Fruit fly (Drosophila melanogaster) whole organism, wandering third instar larva: ENCODE data around the gene CG15160.
A peak's percentile ranks its signal among the peaks of the same experiment; 100 is the strongest.

Experiments used
- Abd-B ChIP-seq: fragments of >200 bp; optimal IDR thresholded peaks from 2 replicates; lab custom pipeline; 2017; ENCODE audit warnings: missing biosample characterization, missing genetic modification characterization
- CG32264 ChIP-seq: fragments of 200-800 bp; sonication (Bioruptor generic); optimal IDR thresholded peaks from 2 replicates; lab custom pipeline; 2016; ENCODE audit warnings: missing biosample characterization, missing genetic modification characterization
- CG9705 ChIP-seq: fragments of 200-800 bp; sonication (Bioruptor generic); optimal IDR thresholded peaks from 2 replicates; lab custom pipeline; 2018; ENCODE audit warnings: missing biosample characterization, mild to moderate bottlenecking, missing genetic modification characterization
- CrebA ChIP-seq: fragments of 200-800 bp; sonication (Bioruptor generic); optimal IDR thresholded peaks from 2 replicates; lab custom pipeline; 2016; ENCODE audit warnings: missing biosample characterization, mild to moderate bottlenecking, missing genetic modification characterization, borderline replicate concordance
- Dfd ChIP-seq: fragments of >200 bp; optimal IDR thresholded peaks from 2 replicates; lab custom pipeline; 2017; ENCODE audit warnings: missing biosample characterization, missing genetic modification characterization
- Dif ChIP-seq: fragments of 200-275, 200-300 bp; sonication (Bioruptor generic); optimal IDR thresholded peaks from 2 replicates; lab custom pipeline; 2018; ENCODE audit warnings: missing biosample characterization, missing genetic modification characterization; ENCODE audit not compliant: partially characterized antibody
- GATAd ChIP-seq: sonication (Bioruptor generic); optimal IDR thresholded peaks from 2 replicates; lab custom pipeline; 2016; ENCODE audit warnings: missing biosample characterization, missing genetic modification characterization
- HLH106 ChIP-seq: fragments of 200-800 bp; optimal IDR thresholded peaks from 3 replicates; lab custom pipeline; 2019; ENCODE audit warnings: missing biosample characterization, mild to moderate bottlenecking, missing genetic modification characterization, moderate library complexity
- Hnf4 ChIP-seq: fragments of 200-800 bp; sonication (Bioruptor generic); optimal IDR thresholded peaks from 2 replicates; lab custom pipeline; 2016; ENCODE audit warnings: missing biosample characterization, mild to moderate bottlenecking, missing genetic modification characterization
- Hr78 ChIP-seq: fragments of >200 bp; optimal IDR thresholded peaks from 2 replicates; lab custom pipeline; 2017; ENCODE audit warnings: missing biosample characterization, missing genetic modification characterization
- Hr83 ChIP-seq: fragments of 200-300 bp; sonication (Bioruptor generic); optimal IDR thresholded peaks from 2 replicates; lab custom pipeline; 2016; ENCODE audit warnings: missing biosample characterization, mild to moderate bottlenecking, missing genetic modification characterization, moderate library complexity; ENCODE audit not compliant: poor library complexity, severe bottlenecking
- Jra ChIP-seq: sonication (Bioruptor generic); optimal IDR thresholded peaks from 2 replicates; lab custom pipeline; 2016; ENCODE audit warnings: missing biosample characterization, missing genetic modification characterization
- Mio ChIP-seq: sonication (Bioruptor generic); optimal IDR thresholded peaks from 2 replicates; lab custom pipeline; 2016; ENCODE audit warnings: missing biosample characterization, missing genetic modification characterization
- Myc ChIP-seq: fragments of >200 bp; optimal IDR thresholded peaks from 2 replicates; lab custom pipeline; 2017
- N ChIP-seq: fragments of >200 bp; optimal IDR thresholded peaks from 2 replicates; lab custom pipeline; 2018; ENCODE audit warnings: missing biosample characterization, missing external identifiers, missing genetic modification characterization
- OdsH ChIP-seq: fragments of 200-800 bp; sonication (Bioruptor generic); optimal IDR thresholded peaks from 2 replicates; lab custom pipeline; 2016; ENCODE audit warnings: missing biosample characterization, mild to moderate bottlenecking, missing genetic modification characterization
- Rel ChIP-seq, 2 experiments: fragments of 200-800 bp; sonication (Bioruptor generic) in 1 of 2; optimal IDR thresholded peaks; 2 replicates in 1 of 2; 3 replicates in 1 of 2; lab custom pipeline; 2016 to 2019; ENCODE audit warnings: mild to moderate bottlenecking in 2 of 2, missing biosample characterization in 2 of 2, missing genetic modification characterization in 2 of 2, moderate library complexity in 1 of 2
- Sp1 ChIP-seq: fragments of 200-800 bp; sonication (Bioruptor generic); optimal IDR thresholded peaks from 3 replicates; lab custom pipeline; 2019; ENCODE audit warnings: missing biosample characterization, mild to moderate bottlenecking, missing genetic modification characterization, moderate library complexity
- Vsx2 ChIP-seq: fragments of 200-300, 225-300 bp; sonication (Bioruptor generic); optimal IDR thresholded peaks from 2 replicates; lab custom pipeline; 2018; ENCODE audit warnings: missing biosample characterization, missing genetic modification characterization; ENCODE audit not compliant: partially characterized antibody
- br ChIP-seq: fragments of 200-800 bp; sonication (Bioruptor generic); optimal IDR thresholded peaks from 2 replicates; lab custom pipeline; 2016; ENCODE audit warnings: missing biosample characterization, missing genetic modification characterization
- brk ChIP-seq: fragments of 200-800 bp; sonication (Bioruptor generic); optimal IDR thresholded peaks from 2 replicates; lab custom pipeline; 2016; ENCODE audit warnings: missing biosample characterization, mild to moderate bottlenecking, missing genetic modification characterization
- dl ChIP-seq, 2 experiments: fragments of 175-275, 200-275 bp in 1 of 2; fragments of 200-275 bp in 1 of 2; sonication (Bioruptor generic); optimal IDR thresholded peaks; lab custom pipeline; 2018; ENCODE audit warnings: mild to moderate bottlenecking in 2 of 2, missing biosample characterization in 2 of 2, missing genetic modification characterization in 2 of 2, moderate library complexity in 2 of 2; ENCODE audit not compliant: partially characterized antibody in 2 of 2, insufficient read depth in 1 of 2
- dmrt93B ChIP-seq: fragments of 200-800 bp; sonication (Bioruptor generic); optimal IDR thresholded peaks from 2 replicates; lab custom pipeline; 2018; ENCODE audit warnings: missing biosample characterization, mild to moderate bottlenecking, missing genetic modification characterization
- dsf ChIP-seq: sonication (Bioruptor generic); optimal IDR thresholded peaks from 2 replicates; lab custom pipeline; 2016; ENCODE audit warnings: missing biosample characterization, missing genetic modification characterization, borderline replicate concordance
- ey ChIP-seq: fragments of 200-800 bp; sonication (Bioruptor generic); optimal IDR thresholded peaks from 2 replicates; lab custom pipeline; 2016; ENCODE audit warnings: missing biosample characterization, missing genetic modification characterization
- foxo ChIP-seq, 2 experiments: fragments of 200-800 bp; sonication (Bioruptor generic); optimal IDR thresholded peaks; 2 replicates in 1 of 2; 3 replicates in 1 of 2; lab custom pipeline; 2016 to 2017; ENCODE audit warnings: missing biosample characterization in 2 of 2, missing genetic modification characterization in 2 of 2
- fru ChIP-seq: fragments of 200-800 bp; sonication (Bioruptor generic); optimal IDR thresholded peaks from 3 replicates; lab custom pipeline; 2016; ENCODE audit warnings: missing biosample characterization, mild to moderate bottlenecking, missing genetic modification characterization
- h ChIP-seq: fragments of 200-800 bp; sonication (Bioruptor generic); optimal IDR thresholded peaks from 3 replicates; lab custom pipeline; 2016; ENCODE audit warnings: missing biosample characterization, mild to moderate bottlenecking, missing genetic modification characterization
- jim ChIP-seq: fragments of 175-275, 200-325 bp; sonication (Bioruptor generic); optimal IDR thresholded peaks from 2 replicates; lab custom pipeline; 2016; ENCODE audit warnings: missing biosample characterization, mild to moderate bottlenecking, missing genetic modification characterization
- lola ChIP-seq: fragments of >200 bp; optimal IDR thresholded peaks from 2 replicates; lab custom pipeline; 2017; ENCODE audit warnings: missing biosample characterization, missing genetic modification characterization
- pan ChIP-seq: fragments of >200 bp; optimal IDR thresholded peaks from 2 replicates; lab custom pipeline; 2017
- psq ChIP-seq: fragments of 200-800 bp; sonication (Bioruptor generic); optimal IDR thresholded peaks from 3 replicates; lab custom pipeline; 2017; ENCODE audit warnings: missing biosample characterization, mild to moderate bottlenecking, missing genetic modification characterization, moderate library complexity
- rgr ChIP-seq: fragments of 200-800 bp; sonication (Bioruptor generic); optimal IDR thresholded peaks from 3 replicates; lab custom pipeline; 2016; ENCODE audit warnings: missing biosample characterization, mild to moderate bottlenecking, missing genetic modification characterization
- sage ChIP-seq: fragments of 200-800 bp; sonication (Bioruptor generic); optimal IDR thresholded peaks from 2 replicates; lab custom pipeline; 2016; ENCODE audit warnings: missing biosample characterization, mild to moderate bottlenecking, missing genetic modification characterization
- sv ChIP-seq: fragments of 200-800 bp; sonication (Bioruptor generic); optimal IDR thresholded peaks from 3 replicates; lab custom pipeline; 2016; ENCODE audit warnings: missing biosample characterization, missing genetic modification characterization
- tai ChIP-seq: sonication (Bioruptor generic); optimal IDR thresholded peaks from 2 replicates; lab custom pipeline; 2016; ENCODE audit warnings: missing biosample characterization, missing genetic modification characterization
- usp ChIP-seq: fragments of >200 bp; optimal IDR thresholded peaks from 2 replicates; lab custom pipeline; 2017; ENCODE audit warnings: missing biosample characterization, missing genetic modification characterization
- woc ChIP-seq: sonication (Bioruptor generic); optimal IDR thresholded peaks from 2 replicates; lab custom pipeline; 2016; ENCODE audit warnings: missing biosample characterization, mild to moderate bottlenecking, missing genetic modification characterization

Gene CG15160

dm6 chr2L:18572428-18573136, 18.1 kb upstream of the CG15160 start:
- no peak for TF ChIP-seq dmrt93B
- TF ChIP-seq brk (GFP tag; lab: Kevin White, UChicago), result no peak
- TF ChIP-seq CrebA (GFP tag; lab: Kevin White, UChicago), result peak; percentile 47
- no peak for TF ChIP-seq h
- no peak for TF ChIP-seq Dif (GFP tag; lab: Kevin White, UChicago)
- TF ChIP-seq Myc (lab: Kevin White, UChicago), result peak; percentile 85
- no peak for TF ChIP-seq ey
- TF ChIP-seq dsf (GFP tag; lab: Kevin White, UChicago), result no peak
- no peak for TF ChIP-seq lola (GFP tag; lab: Kevin White, UChicago)
- no peak for TF ChIP-seq CG9705 (GFP tag; lab: Kevin White, UChicago)
- TF ChIP-seq pan (lab: Kevin White, UChicago), result no peak
- no peak for TF ChIP-seq Hr78 (GFP tag; lab: Kevin White, UChicago)
- peak in 1 of 2 experiments; percentile 8 for TF ChIP-seq foxo (GFP tag; optimal IDR thresholded peaks at IDR 0.05; lab: Kevin White, UChicago)
- no peak for TF ChIP-seq GATAd (GFP tag; lab: Kevin White, UChicago)
- TF ChIP-seq Vsx2 (GFP tag; lab: Kevin White, UChicago), result no peak
- TF ChIP-seq OdsH (GFP tag; lab: Kevin White, UChicago), result no peak
- peak; percentile 45 for TF ChIP-seq Rel (GFP tag; optimal IDR thresholded peaks at IDR 0.05; lab: Kevin White, UChicago)
- no peak for TF ChIP-seq Rel (tag; optimal IDR thresholded peaks at IDR 0.05; lab: Kevin White, UChicago)
- TF ChIP-seq CG32264 (GFP tag; lab: Kevin White, UChicago), result no peak
- no peak for TF ChIP-seq dl (GFP tag; optimal IDR thresholded peaks at IDR 0.05; lab: Kevin White, UChicago; ENCODE audit: insufficient read depth in 1 of 2, partially characterized antibody in 2 of 2)
- TF ChIP-seq HLH106 (tag; lab: Kevin White, UChicago), result peak; percentile 7
- peak; percentile 96 for TF ChIP-seq Hnf4 (GFP tag; lab: Kevin White, UChicago)
- TF ChIP-seq br (GFP tag; lab: Kevin White, UChicago), result no peak
- TF ChIP-seq tai (GFP tag; lab: Kevin White, UChicago), result peak; percentile 36
- TF ChIP-seq usp (GFP tag; lab: Kevin White, UChicago), result no peak
- TF ChIP-seq Jra (GFP tag; lab: Kevin White, UChicago), result peak; percentile 29
- TF ChIP-seq fru (GFP tag; lab: Kevin White, UChicago), result no peak
- no peak for TF ChIP-seq sv (GFP tag; lab: Kevin White, UChicago)
- no peak for TF ChIP-seq sage
- no peak for TF ChIP-seq Dfd (GFP tag; lab: Kevin White, UChicago)
- no peak for TF ChIP-seq Mio
- peak; percentile 83 for TF ChIP-seq woc (GFP tag; lab: Kevin White, UChicago)
- no peak for TF ChIP-seq Sp1 (GFP tag; lab: Kevin White, UChicago)
- TF ChIP-seq rgr (GFP tag; lab: Kevin White, UChicago), result no peak
- TF ChIP-seq psq (GFP tag; lab: Kevin White, UChicago), result peak; percentile 63
- peak; percentile 86 for TF ChIP-seq jim (GFP tag; lab: Kevin White, UChicago)
- TF ChIP-seq Hr83 (GFP tag; lab: Kevin White, UChicago), result peak; percentile 14
- no peak for TF ChIP-seq N (GFP tag; lab: Kevin White, UChicago)
- no peak for TF ChIP-seq Abd-B (GFP tag; lab: Kevin White, UChicago)
- TF ChIP-seq, all 38 proteins: peak for 12

- TF ChIP-seq fru (GFP tag; lab: Kevin White, UChicago) (no peak), rgr (GFP tag; lab: Kevin White, UChicago) (no peak), Hr78 (GFP tag; lab: Kevin White, UChicago) (no peak), CG9705 (GFP tag; lab: Kevin White, UChicago) (no peak), Dif (GFP tag; lab: Kevin White, UChicago) (no peak), N (GFP tag; lab: Kevin White, UChicago) (no peak), Rel (GFP tag; optimal IDR thresholded peaks at IDR 0.05; lab: Kevin White, UChicago) (no peak), Rel (tag; optimal IDR thresholded peaks at IDR 0.05; lab: Kevin White, UChicago) (no peak), Abd-B (GFP tag; lab: Kevin White, UChicago) (no peak), sv (GFP tag; lab: Kevin White, UChicago) (no peak), Myc (lab: Kevin White, UChicago) (no peak), Hr83 (GFP tag; lab: Kevin White, UChicago) (no peak)
Measured at dm6 chr2L:18576250-18576649, 14.4 kb upstream of the CG15160 start.
